Fruit fly (Drosophila melanogaster) whole organism, embryonic: ENCODE measurements around the gene brat.

Source experiments
- B-H1 ChIP-seq: fragments of 200-800 bp; sonication (Bioruptor generic); IDR thresholded peaks from 3 replicates; pipeline ENCODE4 v1.3.6; 2022; ENCODE audit warnings: missing biosample characterization, missing genetic modification characterization
- C15 ChIP-seq: fragments of 200-800 bp; sonication (Bioruptor generic); IDR thresholded peaks from 3 replicates; pipeline ENCODE4 v1.3.6; 2022; ENCODE audit warnings: missing biosample characterization, missing genetic modification characterization
- CG11696 ChIP-seq: fragments of 200-800 bp; sonication (Bioruptor generic); IDR thresholded peaks from 2 replicates; pipeline ENCODE4 v1.3.6; 2022; ENCODE audit warnings: missing biosample characterization, missing genetic modification characterization
- CG11723 ChIP-seq: fragments of 200-800 bp; sonication (Bioruptor generic); optimal IDR thresholded peaks from 2 replicates; lab custom pipeline; 2017; ENCODE audit warnings: missing biosample characterization, mild to moderate bottlenecking, missing genetic modification characterization
- CG13424 ChIP-seq: fragments of 200-800 bp; sonication (Bioruptor generic); optimal IDR thresholded peaks from 2 replicates; lab custom pipeline; 2019; ENCODE audit warnings: missing biosample characterization, mild to moderate bottlenecking, missing genetic modification characterization, moderate library complexity
- CG14050 ChIP-seq: fragments of 200-800 bp; sonication (Bioruptor generic); IDR thresholded peaks from 3 replicates; pipeline ENCODE4 v1.3.6; 2022; ENCODE audit warnings: missing biosample characterization, missing genetic modification characterization
- CG15011 ChIP-seq: fragments of 200-800 bp; sonication (Bioruptor generic); optimal IDR thresholded peaks from 3 replicates; lab custom pipeline; 2018; ENCODE audit warnings: missing biosample characterization, mild to moderate bottlenecking, missing genetic modification characterization
- CG17912 ChIP-seq: fragments of 200-800 bp; sonication (Bioruptor generic); optimal IDR thresholded peaks from 2 replicates; lab custom pipeline; 2018; ENCODE audit warnings: missing biosample characterization, mild to moderate bottlenecking, missing genetic modification characterization
- CG2116 ChIP-seq: fragments of 200-800 bp; sonication (Bioruptor generic); optimal IDR thresholded peaks from 3 replicates; lab custom pipeline; 2018; ENCODE audit warnings: missing biosample characterization, mild to moderate bottlenecking, missing genetic modification characterization
- CG2889 ChIP-seq: fragments of 200-800 bp; sonication (Bioruptor generic); IDR thresholded peaks from 3 replicates; pipeline ENCODE4 v1.3.6; 2022; ENCODE audit warnings: missing biosample characterization, missing genetic modification characterization
- CG4424 ChIP-seq: fragments of 200-800 bp; sonication (Bioruptor generic); optimal IDR thresholded peaks from 3 replicates; lab custom pipeline; 2016; ENCODE audit warnings: missing biosample characterization, missing genetic modification characterization
- CG7839 ChIP-seq: fragments of 200-800 bp; sonication (Bioruptor generic); optimal IDR thresholded peaks from 3 replicates; lab custom pipeline; 2018; ENCODE audit warnings: missing biosample characterization, mild to moderate bottlenecking, missing genetic modification characterization, moderate library complexity
- CG8478 ChIP-seq: fragments of >200 bp; optimal IDR thresholded peaks from 2 replicates; lab custom pipeline; 2018
- CG8924 ChIP-seq: fragments of 200-800 bp; optimal IDR thresholded peaks from 3 replicates; lab custom pipeline; 2019; ENCODE audit warnings: missing biosample characterization, mild to moderate bottlenecking, missing genetic modification characterization, moderate library complexity
- CG9817 ChIP-seq: fragments of 200-800 bp; sonication (Bioruptor generic); optimal IDR thresholded peaks from 2 replicates; lab custom pipeline; 2018; ENCODE audit warnings: missing biosample characterization, mild to moderate bottlenecking, missing genetic modification characterization, moderate library complexity
- CrebB ChIP-seq: fragments of 200-800 bp; sonication (Bioruptor generic); optimal IDR thresholded peaks from 3 replicates; lab custom pipeline; 2018; ENCODE audit warnings: missing biosample characterization, mild to moderate bottlenecking, missing genetic modification characterization
- Doc3 ChIP-seq: fragments of 200-800 bp; sonication (Bioruptor generic); IDR thresholded peaks from 3 replicates; pipeline ENCODE4 v1.3.6; 2022; ENCODE audit warnings: missing biosample characterization, missing genetic modification characterization; ENCODE audit not compliant: partially characterized antibody
- Dref ChIP-seq: fragments of 200-800 bp; sonication (Bioruptor generic); IDR thresholded peaks from 2 replicates; pipeline ENCODE4 v1.3.6; 2022; ENCODE audit warnings: missing biosample characterization, missing genetic modification characterization
- Fer1 ChIP-seq: fragments of 200-800 bp; sonication (Bioruptor generic); optimal IDR thresholded peaks from 2 replicates; lab custom pipeline; 2017; ENCODE audit warnings: missing biosample characterization, mild to moderate bottlenecking, missing genetic modification characterization
- GATAe ChIP-seq: fragments of 200-800 bp; sonication (Bioruptor generic); conservative IDR thresholded peaks from 2 replicates; pipeline ENCODE4 v1.3.6; 2022; ENCODE audit warnings: missing biosample characterization, missing genetic modification characterization
- HmgZ ChIP-seq: fragments of 200-800 bp; sonication (Bioruptor generic); optimal IDR thresholded peaks from 2 replicates; lab custom pipeline; 2018; ENCODE audit warnings: missing biosample characterization, mild to moderate bottlenecking, missing genetic modification characterization
- NC2α ChIP-seq: fragments of 200-800 bp; sonication (Bioruptor generic); optimal IDR thresholded peaks from 2 replicates; lab custom pipeline; 2016; ENCODE audit warnings: missing biosample characterization, missing genetic modification characterization
- Oaz ChIP-seq: fragments of 200-800 bp; sonication (Bioruptor generic); IDR thresholded peaks from 2 replicates; pipeline ENCODE4 v1.3.6; 2022; ENCODE audit warnings: missing biosample characterization, missing genetic modification characterization
- Opbp ChIP-seq: fragments of 200-800 bp; sonication (Bioruptor generic); IDR thresholded peaks from 3 replicates; pipeline ENCODE4 v1.3.6; 2022; ENCODE audit warnings: missing biosample characterization, missing genetic modification characterization; ENCODE audit not compliant: partially characterized antibody
- Optix ChIP-seq: fragments of 200-800 bp; sonication (Bioruptor generic); IDR thresholded peaks from 3 replicates; pipeline ENCODE4 v1.3.6; 2022; ENCODE audit warnings: missing biosample characterization, missing genetic modification characterization
- Rx ChIP-seq: fragments of 200-800 bp; sonication (Bioruptor generic); IDR thresholded peaks from 2 replicates; pipeline ENCODE4 v1.3.6; 2022; ENCODE audit warnings: missing biosample characterization, missing genetic modification characterization
- Sry-β ChIP-seq: fragments of 200-800 bp; sonication (Bioruptor generic); optimal IDR thresholded peaks from 2 replicates; lab custom pipeline; 2018; ENCODE audit warnings: missing biosample characterization, mild to moderate bottlenecking, missing genetic modification characterization, moderate library complexity
- Vsx1 ChIP-seq: fragments of 200-800 bp; sonication (Bioruptor generic); optimal IDR thresholded peaks from 2 replicates; lab custom pipeline; 2017; ENCODE audit warnings: missing biosample characterization, mild to moderate bottlenecking, missing genetic modification characterization, missing genetic modification reagents
- amos ChIP-seq: fragments of 200-800 bp; sonication (Bioruptor generic); IDR thresholded peaks from 2 replicates; pipeline ENCODE4 v1.3.6; 2022; ENCODE audit warnings: missing biosample characterization, missing genetic modification characterization; ENCODE audit not compliant: partially characterized antibody
- ase ChIP-seq: fragments of 200-800 bp; sonication (Bioruptor generic); IDR thresholded peaks from 3 replicates; pipeline ENCODE4 v1.3.6; 2022; ENCODE audit warnings: missing biosample characterization, missing genetic modification characterization
- bsh ChIP-seq, 2 experiments: fragments of 200-800 bp; sonication (Bioruptor generic); optimal IDR thresholded peaks; 2 replicates each; lab custom pipeline; 2017 to 2018; ENCODE audit warnings: mild to moderate bottlenecking in 2 of 2, missing biosample characterization in 2 of 2, missing genetic modification characterization in 2 of 2, moderate library complexity in 1 of 2
- cato ChIP-seq: fragments of 200-800 bp; sonication (Bioruptor generic); optimal IDR thresholded peaks from 2 replicates; lab custom pipeline; 2016; ENCODE audit warnings: missing biosample characterization, missing genetic modification characterization, borderline replicate concordance
- chif ChIP-seq, 2 experiments: fragments of 200-800 bp; sonication (Bioruptor generic); optimal IDR thresholded peaks; 3 replicates each; lab custom pipeline; 2016; ENCODE audit warnings: missing biosample characterization in 2 of 2, missing genetic modification characterization in 2 of 2
- esg ChIP-seq: fragments of 200-800 bp; sonication (Bioruptor generic); conservative IDR thresholded peaks from 2 replicates; pipeline ENCODE4 v1.3.6; 2022; ENCODE audit warnings: missing biosample characterization, missing genetic modification characterization
- ewg ChIP-seq: fragments of 200-800 bp; sonication (Bioruptor generic); optimal IDR thresholded peaks from 3 replicates; lab custom pipeline; 2017; ENCODE audit warnings: mild to moderate bottlenecking, missing biosample characterization, missing genetic modification reagents, missing genetic modification characterization
- fd64A ChIP-seq: fragments of 200-800 bp; sonication (Bioruptor generic); optimal IDR thresholded peaks from 3 replicates; lab custom pipeline; 2018; ENCODE audit warnings: missing biosample characterization, mild to moderate bottlenecking, missing genetic modification characterization
- ftz-f1 ChIP-seq: fragments of 200-800 bp; sonication (Bioruptor generic); optimal IDR thresholded peaks from 2 replicates; lab custom pipeline; 2016; ENCODE audit warnings: missing biosample characterization, missing genetic modification characterization
- fu2 ChIP-seq: fragments of 200-800 bp; sonication (Bioruptor generic); optimal IDR thresholded peaks from 2 replicates; lab custom pipeline; 2016; ENCODE audit warnings: missing biosample characterization, missing genetic modification characterization
- ham ChIP-seq: fragments of 200-800 bp; sonication (Bioruptor generic); IDR thresholded peaks from 2 replicates; pipeline ENCODE4 v1.3.6; 2022; ENCODE audit warnings: missing biosample characterization, missing genetic modification characterization
- hbn ChIP-seq: fragments of 200-800 bp; sonication (Bioruptor generic); IDR thresholded peaks from 2 replicates; pipeline ENCODE4 v1.3.6; 2022; ENCODE audit warnings: missing biosample characterization, missing genetic modification characterization; ENCODE audit not compliant: partially characterized antibody
- ind ChIP-seq: fragments of 200-800 bp; sonication (Bioruptor generic); optimal IDR thresholded peaks from 3 replicates; lab custom pipeline; 2016; ENCODE audit warnings: missing biosample characterization, missing genetic modification characterization
- lbe ChIP-seq: fragments of 200-800 bp; sonication (Bioruptor generic); optimal IDR thresholded peaks from 2 replicates; lab custom pipeline; 2016; ENCODE audit warnings: missing biosample characterization, mild to moderate bottlenecking, missing genetic modification characterization
- nom ChIP-seq: fragments of 200-800 bp; sonication (Bioruptor generic); optimal IDR thresholded peaks from 2 replicates; lab custom pipeline; 2017; ENCODE audit warnings: missing biosample characterization, missing genetic modification characterization, mild to moderate bottlenecking, moderate library complexity, missing genetic modification reagents
- prd ChIP-seq, 3 experiments: fragments of >200 bp in 2 of 3; fragments of 200-800 bp in 1 of 3; sonication (Bioruptor generic) in 1 of 3; optimal IDR thresholded peaks in 2 of 3; IDR thresholded peaks in 1 of 3; 2 replicates in 2 of 3; 3 replicates in 1 of 3; pipeline versions ENCODE4 v1.3.6 to Lab custom; 2017 to 2022; ENCODE audit warnings: missing biosample characterization in 1 of 3, missing genetic modification characterization in 1 of 3
- pum ChIP-seq: fragments of 200-800 bp; sonication (Bioruptor generic); optimal IDR thresholded peaks from 2 replicates; lab custom pipeline; 2016; ENCODE audit warnings: missing biosample characterization, missing genetic modification characterization
- repo ChIP-seq: fragments of 200-800 bp; sonication (Bioruptor generic); optimal IDR thresholded peaks from 2 replicates; lab custom pipeline; 2016; ENCODE audit warnings: missing biosample characterization, missing genetic modification characterization
- stwl ChIP-seq: fragments of 200-800 bp; sonication (Bioruptor generic); optimal IDR thresholded peaks from 3 replicates; lab custom pipeline; 2018; ENCODE audit warnings: missing biosample characterization, mild to moderate bottlenecking, missing genetic modification characterization, moderate library complexity
- sug ChIP-seq: fragments of 200-800 bp; optimal IDR thresholded peaks from 2 replicates; lab custom pipeline; 2019; ENCODE audit warnings: missing biosample characterization, mild to moderate bottlenecking, missing genetic modification characterization, moderate library complexity
- tll ChIP-seq, 2 experiments: fragments of 200-800 bp in 1 of 2; fragments of >200 bp in 1 of 2; sonication (Bioruptor generic) in 1 of 2; optimal IDR thresholded peaks; 2 replicates each; lab custom pipeline; 2017 to 2019; ENCODE audit warnings: missing biosample characterization in 2 of 2, missing genetic modification characterization in 2 of 2, mild to moderate bottlenecking in 1 of 2, moderate library complexity in 1 of 2
- trem ChIP-seq: fragments of 200-800 bp; optimal IDR thresholded peaks from 3 replicates; lab custom pipeline; 2019; ENCODE audit warnings: missing biosample characterization, mild to moderate bottlenecking, missing genetic modification characterization, moderate library complexity

brat gene

dm6 chr2L:19108377-19108876, 25.2 kb upstream of the brat start, which contains the start of gene Lim3 (continued):
- TF ChIP-seq stwl (tag; lab: Kevin White, UChicago), result no peak
- no peak for TF ChIP-seq tll (GFP tag; optimal IDR thresholded peaks at IDR 0.05; lab: Kevin White, UChicago)
- TF ChIP-seq Opbp (GFP tag; lab: Robert Waterston, UW), result no peak
- TF ChIP-seq Oaz (GFP tag; lab: Robert Waterston, UW), result no peak
- no peak for TF ChIP-seq Optix
- no peak for TF ChIP-seq CrebB (tag; lab: Kevin White, UChicago)
- TF ChIP-seq Vsx1 (GFP tag; lab: Kevin White, UChicago), result no peak
- TF ChIP-seq Doc3 (GFP tag; lab: Robert Waterston, UW), result no peak
- no peak for TF ChIP-seq pum
- TF ChIP-seq NC2α, result no peak
- TF ChIP-seq Dref (GFP tag; lab: Robert Waterston, UW), result no peak
- TF ChIP-seq fu2 (GFP tag; lab: Kevin White, UChicago), result no peak
- TF ChIP-seq ham (GFP tag; lab: Robert Waterston, UW), result no peak
- TF ChIP-seq esg (GFP tag; lab: Robert Waterston, UW), result no peak
- TF ChIP-seq CG8478 (lab: Kevin White, UChicago), result no peak
- TF ChIP-seq CG17912 (GFP tag; lab: Kevin White, UChicago), result no peak
- no peak for TF ChIP-seq cato
- no peak for TF ChIP-seq ind
- no peak for TF ChIP-seq trem (tag; lab: Kevin White, UChicago)
- TF ChIP-seq B-H1, result no peak
- TF ChIP-seq nom, result no peak
- TF ChIP-seq HmgZ (tag; lab: Kevin White, UChicago), result no peak
- TF ChIP-seq CG4424 (GFP tag; lab: Kevin White, UChicago), result no peak
- TF ChIP-seq hbn (GFP tag; lab: Robert Waterston, UW), result no peak
- TF ChIP-seq CG8924, result no peak
- no peak for TF ChIP-seq ase (GFP tag; lab: Robert Waterston, UW)
- no peak for TF ChIP-seq CG14050
- peak; percentile 3 for TF ChIP-seq ftz-f1 (GFP tag; lab: Kevin White, UChicago)
- no peak for TF ChIP-seq CG11723 (GFP tag; lab: Kevin White, UChicago)
- no peak for TF ChIP-seq lbe
- TF ChIP-seq sug (tag; lab: Kevin White, UChicago), result peak; percentile 8
- TF ChIP-seq amos (GFP tag; lab: Robert Waterston, UW), result no peak; the same call in 1 of the 2 replicates
- TF ChIP-seq fd64A (GFP tag; lab: Kevin White, UChicago), result no peak
- TF ChIP-seq Fer1 (GFP tag; lab: Kevin White, UChicago), result no peak
- TF ChIP-seq CG15011 (GFP tag; lab: Kevin White, UChicago), result no peak
- TF ChIP-seq Rx, result no peak
- no peak for TF ChIP-seq CG2889 (GFP tag; lab: Robert Waterston, UW)
- TF ChIP-seq bsh (GFP tag; optimal IDR thresholded peaks at IDR 0.05; lab: Kevin White, UChicago), result no peak
- no peak for TF ChIP-seq CG13424 (tag; lab: Kevin White, UChicago)
- TF ChIP-seq GATAe (GFP tag; lab: Robert Waterston, UW), result peak; percentile 86
- no peak for TF ChIP-seq CG9817 (tag; lab: Kevin White, UChicago)
- peak; percentile 97 for TF ChIP-seq ewg
- no peak for TF ChIP-seq prd (optimal IDR thresholded peaks at IDR 0.05; lab: Kevin White, UChicago)
- no peak for TF ChIP-seq prd (GFP tag; IDR thresholded peaks at IDR 0.05; lab: Robert Waterston, UW)
- TF ChIP-seq C15 (GFP tag; lab: Robert Waterston, UW), result no peak
- no peak for TF ChIP-seq chif (GFP tag; optimal IDR thresholded peaks at IDR 0.05; lab: Kevin White, UChicago)
- no peak for TF ChIP-seq Sry-β (GFP tag; lab: Kevin White, UChicago)
- TF ChIP-seq CG2116 (GFP tag; lab: Kevin White, UChicago), result no peak
- no peak for TF ChIP-seq repo (GFP tag; lab: Kevin White, UChicago)
- TF ChIP-seq CG7839 (tag; lab: Kevin White, UChicago), result no peak
- no peak for TF ChIP-seq CG11696
